Fruit fly (Drosophila melanogaster): ENCODE data around the gene tal-2A.
A peak's percentile ranks its signal among the peaks of the same experiment; 100 is the strongest.

tal-2A gene

DNA sequence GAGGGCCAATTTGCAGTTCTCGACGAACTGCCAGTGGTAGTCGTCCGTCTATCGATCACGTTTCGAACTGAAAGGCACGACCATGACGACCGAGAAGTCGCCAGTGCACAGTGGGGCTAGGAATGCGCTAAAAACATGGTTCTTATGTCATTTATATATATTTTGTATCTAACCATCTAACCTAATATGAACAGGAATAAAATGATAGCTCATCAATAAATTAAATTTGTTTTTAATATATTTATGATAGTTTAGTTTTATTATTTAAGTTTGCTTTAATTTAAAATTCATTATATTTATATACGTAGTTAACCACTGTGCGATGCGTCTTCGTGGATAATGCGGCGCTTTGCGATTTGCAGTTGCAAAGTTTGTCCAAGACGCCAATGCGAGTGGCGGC is 30.7 kb downstream of the tal-2A start (continued):
- TF ChIP-seq fd59A (GFP tag; optimal IDR thresholded peaks at IDR 0.05) (no peak), ss (GFP tag; optimal IDR thresholded peaks at IDR 0.05) (no peak), CG6808 (GFP tag; optimal IDR thresholded peaks at IDR 0.05) (peak; percentile 17), CG34406 (GFP tag; optimal IDR thresholded peaks at IDR 0.05) (peak; percentile 23), Hr39 (GFP tag; optimal IDR thresholded peaks at IDR 0.05) (no peak), CG6276 (GFP tag; optimal IDR thresholded peaks at IDR 0.05) (no peak), CG3032 (tag; optimal IDR thresholded peaks at IDR 0.05) (peak; percentile 4)

DNA sequence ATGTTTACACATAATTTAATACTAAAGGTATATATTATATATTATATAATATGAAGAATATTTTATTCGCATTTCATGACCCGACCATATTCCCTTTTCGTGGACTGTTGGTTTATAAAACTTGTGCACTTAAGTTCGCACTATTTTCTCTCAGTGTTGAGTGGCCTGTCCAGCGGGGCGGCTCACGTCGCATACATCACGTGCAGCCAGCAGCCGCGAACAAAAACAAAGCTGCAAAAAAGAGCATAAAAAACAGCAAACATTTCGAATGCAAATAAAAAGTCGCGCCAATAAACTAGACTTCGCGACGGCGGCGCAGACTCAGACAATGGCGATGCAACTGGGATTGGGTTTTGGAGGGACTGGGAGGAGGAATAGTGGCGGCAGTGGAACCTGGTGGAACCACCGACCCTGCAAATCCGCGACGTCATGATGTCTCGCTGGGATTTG is 32.4 kb downstream of the tal-2A start:
- TF ChIP-seq CG31627 (GFP tag; optimal IDR thresholded peaks at IDR 0.05) (peak; percentile 25), CG8632 (GFP tag; optimal IDR thresholded peaks at IDR 0.05) (peak; percentile 80), CG32006 (GFP tag; optimal IDR thresholded peaks at IDR 0.05) (peak; percentile 89), CG3032 (tag; optimal IDR thresholded peaks at IDR 0.05) (peak; percentile 88), lz (GFP tag; optimal IDR thresholded peaks at IDR 0.05) (peak; percentile 49), CG6854 (GFP tag; optimal IDR thresholded peaks at IDR 0.05) (no peak), CG11762 (GFP tag; optimal IDR thresholded peaks at IDR 0.05; ENCODE audit: insufficient read depth) (peak; percentile 33), pdm3 (GFP tag; optimal IDR thresholded peaks at IDR 0.05) (peak; percentile 55), esn (GFP tag; optimal IDR thresholded peaks at IDR 0.05) (peak; percentile 72), Lpt (GFP tag; optimal IDR thresholded peaks at IDR 0.05) (peak; percentile 39), CG8319 (GFP tag; optimal IDR thresholded peaks at IDR 0.05) (peak; percentile 57), CG6792 (GFP tag; optimal IDR thresholded peaks at IDR 0.05) (peak; percentile 76), ss (GFP tag; optimal IDR thresholded peaks at IDR 0.05) (peak; percentile 92 to 95), CG8119 (GFP tag; IDR thresholded peaks at IDR 0.05) (peak; percentile 95), acj6 (GFP tag; optimal IDR thresholded peaks at IDR 0.05) (peak; percentile 81), cyc (GFP tag; optimal IDR thresholded peaks at IDR 0.05) (peak; percentile 27), CG4318 (GFP tag; optimal IDR thresholded peaks at IDR 0.05) (peak; percentile 82), vri (GFP tag; optimal IDR thresholded peaks at IDR 0.05) (peak; percentile 48), OdsH (GFP tag; optimal IDR thresholded peaks at IDR 0.05) (peak; percentile 86), CG16779 (tag; optimal IDR thresholded peaks at IDR 0.05) (peak; percentile 84), Hr38 (GFP tag; optimal IDR thresholded peaks at IDR 0.05) (no peak), fd85E (GFP tag; optimal IDR thresholded peaks at IDR 0.05) (no peak), Ets96B (tag; optimal IDR thresholded peaks at IDR 0.05) (peak; percentile 89), CG1621 (tag; optimal IDR thresholded peaks at IDR 0.05) (peak; percentile 87), CG6163 (GFP tag; IDR thresholded peaks at IDR 0.05) (peak; percentile 94), achi (GFP tag; optimal IDR thresholded peaks at IDR 0.05) (peak; percentile 90), spab (GFP tag; optimal IDR thresholded peaks at IDR 0.05) (peak; percentile 82), CG11294 (GFP tag; IDR thresholded peaks at IDR 0.05) (0 out of 2 replicates have a peak, but pooled peaks have one; percentile 24), CG9139 (GFP tag; optimal IDR thresholded peaks at IDR 0.05) (peak; percentile 71), Blimp-1 (GFP tag; optimal IDR thresholded peaks at IDR 0.05) (no peak), topi (GFP tag; optimal IDR thresholded peaks at IDR 0.05) (peak; percentile 54), Gug (GFP tag; IDR thresholded peaks at IDR 0.05) (peak; percentile 70), Sox14 (GFP tag; optimal IDR thresholded peaks at IDR 0.05) (peak; percentile 53), CG34406 (GFP tag; optimal IDR thresholded peaks at IDR 0.05) (peak; percentile 82), Eip75B (GFP tag; optimal IDR thresholded peaks at IDR 0.05) (peak; percentile 69), Smox (GFP tag; optimal IDR thresholded peaks at IDR 0.05) (peak; percentile 36), Sox15 (GFP tag; optimal IDR thresholded peaks at IDR 0.05) (peak; percentile 67), CG6808 (GFP tag; optimal IDR thresholded peaks at IDR 0.05) (peak; percentile 88), CG10669 (GFP tag; optimal IDR thresholded peaks at IDR 0.05) (peak; percentile 81), svp (GFP tag) (peak; percentile 77), Eip78C (GFP tag) (peak; percentile 89), CG15336 (GFP tag; IDR thresholded peaks at IDR 0.05) (peak; percentile 92), CG3919 (GFP tag; optimal IDR thresholded peaks at IDR 0.05) (peak; percentile 78), dsx (GFP tag; optimal IDR thresholded peaks at IDR 0.05; ENCODE audit: poor library complexity, severe bottlenecking) (peak; percentile 86), CG10631 (GFP tag; optimal IDR thresholded peaks at IDR 0.05) (peak; percentile 90), dac (GFP tag; optimal IDR thresholded peaks at IDR 0.05) (peak; percentile 86), Ets21C (GFP tag; optimal IDR thresholded peaks at IDR 0.05) (no peak)
